Worm (Caenorhabditis elegans): ENCODE measurements around the gene nasp-2.
A peak's percentile ranks its signal among the peaks of the same experiment; 100 is the strongest.

The nasp-2 gene

DNA sequence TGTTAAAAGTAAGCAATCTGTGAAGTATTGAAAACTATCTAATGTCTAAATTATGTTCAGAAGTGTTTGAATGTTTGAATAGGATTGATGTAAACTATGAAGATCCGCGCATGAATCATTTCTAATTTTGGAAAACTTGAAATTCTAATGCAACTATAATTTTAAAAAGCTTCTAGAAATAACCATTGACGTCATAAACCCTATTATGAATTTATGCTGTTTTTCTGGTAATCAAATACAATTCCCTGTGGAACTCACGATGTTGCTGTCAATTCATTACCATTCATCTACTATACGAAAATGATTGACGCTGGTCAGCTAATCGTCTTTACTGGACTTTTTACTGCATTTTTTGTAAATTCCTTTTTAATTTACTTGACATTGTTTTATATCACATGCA is 15.4 kb upstream of the nasp-2 start, which contains the start of gene str-37:
Gene str-37 (plus strand): TSS at position 301 of the 400 bp plus-strand sequence.
- no peak for TF ChIP-seq pax-3 (tag; optimal IDR thresholded peaks at IDR 0.05)
- no peak for TF ChIP-seq lin-14 (GFP tag; optimal IDR thresholded peaks at IDR 0.05)
- no peak for TF ChIP-seq dsc-1 (tag; optimal IDR thresholded peaks at IDR 0.05)
- no peak for TF ChIP-seq grh-1 (GFP tag; IDR thresholded peaks at IDR 0.05)
- no peak for TF ChIP-seq ceh-8 (GFP tag; optimal IDR thresholded peaks at IDR 0.05)

DNA sequence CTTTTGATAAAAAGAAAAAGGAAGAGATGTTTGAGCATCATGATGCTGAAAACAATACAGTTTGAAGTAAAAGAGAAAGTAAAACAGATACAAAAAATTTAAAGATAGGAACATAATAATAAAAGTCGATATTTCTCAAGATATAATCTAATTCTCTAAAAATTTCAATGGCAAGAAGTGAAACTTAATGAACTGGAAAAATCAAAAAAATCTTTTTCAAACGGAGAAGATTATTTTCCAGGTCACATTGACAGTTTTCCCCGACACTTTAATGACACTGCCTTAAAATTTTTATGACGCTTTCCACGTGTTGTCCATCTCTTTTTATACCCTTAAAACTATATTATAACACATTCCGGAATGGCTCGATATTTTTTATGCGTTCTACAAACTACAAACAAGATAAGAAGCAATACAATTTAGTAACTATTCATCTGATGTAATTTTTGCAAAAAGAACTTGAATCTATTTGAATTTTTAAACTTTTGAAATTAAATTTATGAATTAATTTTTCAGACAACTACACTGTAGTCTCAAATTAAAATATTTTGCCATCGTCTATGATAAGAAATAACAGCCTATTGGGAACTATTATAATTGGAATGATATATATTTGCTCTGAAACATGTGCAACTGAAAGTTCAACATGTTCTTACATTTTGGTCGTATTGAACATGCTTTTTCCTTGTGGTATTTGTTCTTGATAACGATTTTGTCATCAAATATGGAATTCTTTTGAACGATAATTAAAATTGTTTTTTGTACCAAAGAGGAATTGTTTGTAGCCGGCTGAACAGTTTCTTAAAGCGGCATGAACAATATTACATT is 13.1 kb upstream of the nasp-2 start, which contains the start of gene C50B6.7:
Gene C50B6.7 (minus strand): TSS at position 51 of the 828 bp plus-strand sequence.
- TF ChIP-seq nhr-237 (tag; optimal IDR thresholded peaks at IDR 0.05): no peak
- peak; percentile 17 for TF ChIP-seq elt-2 (tag; optimal IDR thresholded peaks at IDR 0.05)

DNA sequence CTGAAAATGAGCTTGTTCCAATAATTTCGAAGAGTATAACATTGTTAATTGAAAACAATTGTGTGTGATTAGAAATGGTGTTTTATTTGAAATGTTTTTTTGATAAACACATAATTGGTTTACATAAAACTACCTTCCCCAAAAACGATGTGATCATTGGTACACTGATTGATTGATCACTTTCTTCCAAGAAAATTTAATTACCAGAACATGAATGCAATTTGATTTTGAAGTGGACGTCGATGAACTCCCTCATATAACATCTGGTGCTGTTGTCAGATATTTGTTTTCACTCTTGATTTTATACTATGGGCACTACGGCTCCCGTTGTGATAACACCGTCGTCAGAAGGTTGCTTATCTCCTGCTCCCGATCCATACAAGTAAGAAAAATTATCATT is 8.6 kb upstream of the nasp-2 start, which contains the start of gene srh-15:
Gene srh-15 (plus strand): TSS at position 301 of the 400 bp plus-strand sequence.
- TF ChIP-seq hlh-17 (GFP tag; optimal IDR thresholded peaks at IDR 0.05; ENCODE audit: borderline replicate concordance) (no peak), alr-1 (tag; optimal IDR thresholded peaks at IDR 0.05; ENCODE audit: borderline replicate concordance) (no peak), efl-1 (optimal IDR thresholded peaks at IDR 0.05) (no peak), efl-1 (GFP tag; optimal IDR thresholded peaks at IDR 0.05 in 1 of 2) (peak in 1 of 2 experiments; percentile 20), lin-15B (tag; optimal IDR thresholded peaks at IDR 0.05) (no peak)

DNA sequence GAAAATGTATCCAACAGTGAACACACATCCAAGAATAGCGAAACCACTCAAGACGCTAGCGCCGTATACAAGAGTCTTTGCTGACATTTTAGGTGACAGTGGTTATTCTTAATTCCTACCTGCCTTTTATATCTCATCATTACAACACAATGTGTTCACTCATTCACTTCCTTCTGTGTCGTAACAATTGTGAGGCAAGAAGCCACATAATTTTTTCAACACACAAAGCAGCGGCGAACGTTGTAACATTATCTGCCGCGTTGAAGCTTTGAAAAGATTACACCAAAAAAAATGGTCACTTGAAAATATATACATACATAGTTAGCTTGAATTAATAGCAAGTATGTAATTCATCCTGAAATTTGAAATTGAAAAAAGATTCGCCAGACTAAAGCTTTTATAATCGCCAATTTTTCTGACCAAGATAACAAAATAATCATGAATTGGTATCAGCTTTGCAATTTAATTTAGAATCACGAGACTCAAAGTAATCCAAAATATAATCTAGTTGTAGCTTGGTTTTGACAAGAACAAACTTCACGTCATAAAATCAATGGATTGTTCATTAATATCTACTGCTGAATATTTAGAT is 5.9 kb upstream of the nasp-2 start, which contains the start of the genes col-161 and srh-18:
Gene col-161 (minus strand): TSS at position 101 of the 592 bp plus-strand sequence.
Gene srh-18 (plus strand): TSS at position 542 of the 592 bp plus-strand sequence.
- TF ChIP-seq elt-3 (tag; optimal IDR thresholded peaks at IDR 0.05): no peak
- TF ChIP-seq ces-1 (GFP tag; optimal IDR thresholded peaks at IDR 0.05): no peak
- no peak for TF ChIP-seq snu-23 (GFP tag; optimal IDR thresholded peaks at IDR 0.05)
- TF ChIP-seq nhr-11 (tag; optimal IDR thresholded peaks at IDR 0.05): peak; percentile 17

DNA sequence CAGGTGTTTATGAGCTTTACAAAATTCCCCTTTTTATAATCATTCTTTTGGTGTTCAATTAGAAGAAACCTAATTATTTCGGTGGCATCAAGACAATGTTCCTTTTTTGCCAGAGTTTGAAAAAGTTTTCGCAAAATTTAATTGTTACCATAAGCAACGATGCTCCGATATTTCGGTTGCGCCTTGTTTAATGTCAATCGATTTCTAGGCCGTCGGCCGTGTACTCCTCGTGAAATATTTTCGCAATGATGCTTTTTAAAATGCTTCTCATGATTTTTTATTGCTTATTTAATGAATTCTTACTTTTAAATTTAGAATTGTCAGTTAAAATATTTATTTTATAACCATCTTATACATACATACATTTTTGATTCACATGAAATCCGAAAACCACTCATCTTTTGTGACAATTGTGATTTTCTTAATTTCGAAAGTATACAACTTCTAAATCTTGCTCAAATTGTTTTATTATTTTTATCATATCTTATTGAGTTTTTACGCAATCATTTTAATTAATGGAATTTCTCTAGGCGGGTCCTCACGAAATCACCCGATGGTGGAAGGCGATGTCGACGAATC is 1.1 kb upstream of the nasp-2 start, which contains the start of gene C50B6.3:
Gene C50B6.3 (plus strand): TSS at position 529 of the 579 bp plus-strand sequence.
- TF ChIP-seq egl-27 (tag; optimal IDR thresholded peaks at IDR 0.05) (no peak), nhr-12 (tag; optimal IDR thresholded peaks at IDR 0.05) (no peak), grh-1 (GFP tag; IDR thresholded peaks at IDR 0.05) (peak; percentile 82), jun-1 (tag; optimal IDR thresholded peaks at IDR 0.05) (peak; percentile 42), fkh-8 (tag; optimal IDR thresholded peaks at IDR 0.05) (peak; percentile 78), fkh-10 (GFP tag; optimal IDR thresholded peaks at IDR 0.05) (peak; percentile 23), nhr-76 (tag; optimal IDR thresholded peaks at IDR 0.05) (no peak), skn-1 (tag; optimal IDR thresholded peaks at IDR 0.05) (peak; percentile 66), mef-2 (tag; optimal IDR thresholded peaks at IDR 0.05) (no peak), nhr-237 (tag; optimal IDR thresholded peaks at IDR 0.05) (peak; percentile 45), fkh-4 (tag; optimal IDR thresholded peaks at IDR 0.05; ENCODE audit: borderline replicate concordance) (peak; percentile 97), ztf-4 (tag; optimal IDR thresholded peaks at IDR 0.05) (peak; percentile 78), ama-1 (optimal IDR thresholded peaks at IDR 0.05) (no peak), hlh-17 (GFP tag; optimal IDR thresholded peaks at IDR 0.05; ENCODE audit: borderline replicate concordance) (no peak), elt-3 (tag; optimal IDR thresholded peaks at IDR 0.05) (peak in 2 of 6 experiments; percentile 76 to 82), aly-2 (tag; optimal IDR thresholded peaks at IDR 0.05) (peak; percentile 43), swsn-7 (tag; optimal IDR thresholded peaks at IDR 0.05) (peak; percentile 92), C16A3.4 (tag; optimal IDR thresholded peaks at IDR 0.05) (peak; percentile 83), rnt-1 (tag; optimal IDR thresholded peaks at IDR 0.05) (peak; percentile 99), unc-86 (tag; optimal IDR thresholded peaks at IDR 0.05) (peak; percentile 85), lin-35 (GFP tag; optimal IDR thresholded peaks at IDR 0.05) (peak; percentile 85 to 86), dsc-1 (tag; optimal IDR thresholded peaks at IDR 0.05) (peak; percentile 96), mep-1 (tag; optimal IDR thresholded peaks at IDR 0.05) (peak; percentile 92), nhr-77 (tag; optimal IDR thresholded peaks at IDR 0.05) (peak; percentile 53), nhr-11 (tag; optimal IDR thresholded peaks at IDR 0.05) (no peak), pqm-1 (tag; optimal IDR thresholded peaks at IDR 0.05) (no peak), ces-1 (GFP tag; optimal IDR thresholded peaks at IDR 0.05) (no peak), isw-1 (GFP tag; IDR thresholded peaks at IDR 0.05) (peak; percentile 85), dpl-1 (GFP tag; optimal IDR thresholded peaks at IDR 0.05) (peak; percentile 76 to 92 (median 85)), blmp-1 (tag; optimal IDR thresholded peaks at IDR 0.05) (peak; percentile 71), ceh-82 (tag; optimal IDR thresholded peaks at IDR 0.05) (peak; percentile 71 to 86 (median 84))

Data from whole organism, L1 larva.